Fruit fly (Drosophila melanogaster) whole organism, embryonic: Measurements from ENCODE around the gene Fancl.

Source experiments
- Atf3 ChIP-seq: fragments of 200-800 bp; sonication (Bioruptor generic); optimal IDR thresholded peaks from 3 replicates; lab custom pipeline; 2016; ENCODE audit warnings: missing biosample characterization, missing genetic modification characterization
- C15 ChIP-seq: fragments of 200-800 bp; sonication (Bioruptor generic); IDR thresholded peaks from 3 replicates; pipeline ENCODE4 v1.3.6; 2022; ENCODE audit warnings: missing biosample characterization, missing genetic modification characterization
- CG1024 ChIP-seq: fragments of 200-800 bp; sonication (Bioruptor generic); IDR thresholded peaks from 2 replicates; pipeline ENCODE4 v1.3.6; 2022; ENCODE audit warnings: missing biosample characterization, missing genetic modification characterization
- CG12155 ChIP-seq: fragments of 200-800 bp; sonication (Bioruptor generic); optimal IDR thresholded peaks from 3 replicates; lab custom pipeline; 2016; ENCODE audit warnings: missing biosample characterization, missing genetic modification characterization
- CG1233 ChIP-seq: fragments of 200-800 bp; sonication (Bioruptor generic); optimal IDR thresholded peaks from 4 replicates; lab custom pipeline; 2018; ENCODE audit warnings: missing biosample characterization, mild to moderate bottlenecking, missing genetic modification characterization
- CG14710 ChIP-seq: fragments of 200-800 bp; sonication (Bioruptor generic); optimal IDR thresholded peaks from 3 replicates; lab custom pipeline; 2019; ENCODE audit warnings: missing biosample characterization, mild to moderate bottlenecking, missing genetic modification characterization, moderate library complexity
- CG15696 ChIP-seq: fragments of 200-800 bp; sonication (Bioruptor generic); optimal IDR thresholded peaks from 2 replicates; lab custom pipeline; 2019; ENCODE audit warnings: missing biosample characterization, mild to moderate bottlenecking, missing genetic modification characterization, moderate library complexity
- CG1832 ChIP-seq: fragments of 200-800 bp; sonication (Bioruptor generic); optimal IDR thresholded peaks from 2 replicates; lab custom pipeline; 2017; ENCODE audit warnings: missing biosample characterization, mild to moderate bottlenecking, missing genetic modification characterization, inconsistent platforms
- CG18764 ChIP-seq: fragments of 200-800 bp; sonication (Bioruptor generic); optimal IDR thresholded peaks from 3 replicates; lab custom pipeline; 2016; ENCODE audit warnings: missing biosample characterization, missing genetic modification characterization
- CG2116 ChIP-seq: fragments of 200-800 bp; sonication (Bioruptor generic); optimal IDR thresholded peaks from 3 replicates; lab custom pipeline; 2018; ENCODE audit warnings: missing biosample characterization, mild to moderate bottlenecking, missing genetic modification characterization
- CG4707 ChIP-seq: fragments of 200-800 bp; sonication (Bioruptor generic); optimal IDR thresholded peaks from 2 replicates; lab custom pipeline; 2018; ENCODE audit warnings: missing biosample characterization, mild to moderate bottlenecking, missing genetic modification characterization, moderate library complexity
- CG4730 ChIP-seq: fragments of 200-800 bp; sonication (Bioruptor generic); IDR thresholded peaks from 2 replicates; pipeline ENCODE4 v1.3.6; 2022; ENCODE audit warnings: missing biosample characterization, missing genetic modification characterization
- CG6765 ChIP-seq: fragments of 200-800 bp; sonication (Bioruptor generic); optimal IDR thresholded peaks from 3 replicates; lab custom pipeline; 2017; ENCODE audit warnings: missing biosample characterization, mild to moderate bottlenecking, missing genetic modification characterization
- CG6854 ChIP-seq: fragments of 200-800 bp; sonication (Bioruptor generic); optimal IDR thresholded peaks from 3 replicates; lab custom pipeline; 2017; ENCODE audit warnings: missing biosample characterization, mild to moderate bottlenecking, missing genetic modification characterization
- CG7556 ChIP-seq: fragments of 200-800 bp; sonication (Bioruptor generic); optimal IDR thresholded peaks from 2 replicates; lab custom pipeline; 2017; ENCODE audit warnings: missing biosample characterization, mild to moderate bottlenecking, missing genetic modification characterization
- CG8281 ChIP-seq: fragments of 200-800 bp; sonication (Bioruptor generic); optimal IDR thresholded peaks from 2 replicates; lab custom pipeline; 2018; ENCODE audit warnings: missing biosample characterization, mild to moderate bottlenecking, missing genetic modification characterization, moderate library complexity
- CG8290 ChIP-seq, 3 experiments: fragments of 200-800 bp; sonication (Bioruptor generic); optimal IDR thresholded peaks; 2 replicates each; lab custom pipeline; 2016 to 2019; ENCODE audit warnings: missing biosample characterization in 3 of 3, missing genetic modification characterization in 3 of 3, mild to moderate bottlenecking in 2 of 3, moderate library complexity in 1 of 3
- CG9797 ChIP-seq: fragments of 200-800 bp; sonication (Bioruptor generic); optimal IDR thresholded peaks from 3 replicates; lab custom pipeline; 2018; ENCODE audit warnings: missing biosample characterization, mild to moderate bottlenecking, missing genetic modification characterization
- CTCF ChIP-seq: fragments of 200-800 bp; sonication (Bioruptor generic); optimal IDR thresholded peaks from 2 replicates; lab custom pipeline; 2017; ENCODE audit warnings: missing biosample characterization, mild to moderate bottlenecking, missing genetic modification characterization, moderate library complexity
- Deaf1 ChIP-seq: fragments of 200-800 bp; optimal IDR thresholded peaks from 3 replicates; lab custom pipeline; 2019; ENCODE audit warnings: missing biosample characterization, mild to moderate bottlenecking, missing genetic modification characterization, moderate library complexity
- Dll ChIP-seq: fragments of 200-800 bp; sonication (Bioruptor generic); IDR thresholded peaks from 4 replicates; pipeline ENCODE4 v1.3.6; 2022; ENCODE audit warnings: missing biosample characterization, missing genetic modification characterization; ENCODE audit not compliant: partially characterized antibody
- Neu2 ChIP-seq: fragments of 200-800 bp; sonication (Bioruptor generic); optimal IDR thresholded peaks from 3 replicates; lab custom pipeline; 2016; ENCODE audit warnings: missing biosample characterization, missing genetic modification characterization, borderline replicate concordance
- Oaz ChIP-seq: fragments of 200-800 bp; sonication (Bioruptor generic); IDR thresholded peaks from 2 replicates; pipeline ENCODE4 v1.3.6; 2022; ENCODE audit warnings: missing biosample characterization, missing genetic modification characterization
- Scr ChIP-seq: fragments of 200-800 bp; sonication (Bioruptor generic); IDR thresholded peaks from 2 replicates; pipeline ENCODE4 v1.3.6; 2022; ENCODE audit warnings: missing biosample characterization, missing genetic modification characterization; ENCODE audit not compliant: partially characterized antibody
- ara ChIP-seq: fragments of 200-800 bp; sonication (Bioruptor generic); IDR thresholded peaks from 2 replicates; pipeline ENCODE4 v1.3.6; 2022; ENCODE audit warnings: missing biosample characterization, missing genetic modification characterization
- ato ChIP-seq: fragments of 200-800 bp; sonication (Bioruptor generic); IDR thresholded peaks from 2 replicates; pipeline ENCODE4 v1.3.6; 2022; ENCODE audit warnings: missing biosample characterization, missing genetic modification characterization; ENCODE audit not compliant: partially characterized antibody
- caup ChIP-seq: fragments of 200-800 bp; sonication (Bioruptor generic); optimal IDR thresholded peaks from 3 replicates; lab custom pipeline; 2017; ENCODE audit warnings: missing biosample characterization, mild to moderate bottlenecking, missing genetic modification characterization, moderate library complexity; ENCODE audit not compliant: severe bottlenecking
- ci ChIP-seq: fragments of 200-800 bp; sonication (Bioruptor generic); IDR thresholded peaks from 3 replicates; pipeline ENCODE4 v1.3.6; 2022; ENCODE audit warnings: missing biosample characterization, missing genetic modification characterization
- croc ChIP-seq: fragments of 200-800 bp; sonication (Bioruptor generic); conservative IDR thresholded peaks from 3 replicates; pipeline ENCODE4 v1.3.6; 2022; ENCODE audit warnings: missing biosample characterization, missing genetic modification characterization
- cwo ChIP-seq: fragments of 200-800 bp; sonication (Bioruptor generic); optimal IDR thresholded peaks from 3 replicates; lab custom pipeline; 2017; ENCODE audit warnings: missing biosample characterization, missing genetic modification characterization, mild to moderate bottlenecking, moderate library complexity, missing genetic modification reagents
- dan ChIP-seq: fragments of 200-800 bp; sonication (Bioruptor generic); IDR thresholded peaks from 2 replicates; pipeline ENCODE4 v1.3.6; 2022; ENCODE audit warnings: missing biosample characterization, missing genetic modification characterization
- ems ChIP-seq: fragments of 200-800 bp; sonication (Bioruptor generic); optimal IDR thresholded peaks from 3 replicates; lab custom pipeline; 2016; ENCODE audit warnings: missing biosample characterization, missing genetic modification characterization
- esg ChIP-seq: fragments of 200-800 bp; sonication (Bioruptor generic); conservative IDR thresholded peaks from 2 replicates; pipeline ENCODE4 v1.3.6; 2022; ENCODE audit warnings: missing biosample characterization, missing genetic modification characterization
- ewg ChIP-seq: fragments of 200-800 bp; sonication (Bioruptor generic); optimal IDR thresholded peaks from 3 replicates; lab custom pipeline; 2017; ENCODE audit warnings: mild to moderate bottlenecking, missing biosample characterization, missing genetic modification reagents, missing genetic modification characterization
- fd102C ChIP-seq: fragments of 200-800 bp; sonication (Bioruptor generic); optimal IDR thresholded peaks from 2 replicates; lab custom pipeline; 2018; ENCODE audit warnings: missing biosample characterization, mild to moderate bottlenecking, missing genetic modification characterization, moderate library complexity
- fd96Cb ChIP-seq: fragments of 200-800 bp; sonication (Bioruptor generic); optimal IDR thresholded peaks from 2 replicates; lab custom pipeline; 2018; ENCODE audit warnings: missing biosample characterization, mild to moderate bottlenecking, missing genetic modification characterization, moderate library complexity
- hkb ChIP-seq, 2 experiments: fragments of 200-800 bp in 1 of 2; fragments of >200 bp in 1 of 2; sonication (Bioruptor generic) in 1 of 2; IDR thresholded peaks in 1 of 2; optimal IDR thresholded peaks in 1 of 2; 2 replicates each; pipeline versions ENCODE4 v1.3.6 to Lab custom; 2017 to 2022; ENCODE audit warnings: missing biosample characterization in 1 of 2, missing genetic modification characterization in 1 of 2
- kay ChIP-seq: fragments of 200-800 bp; sonication (Bioruptor generic); optimal IDR thresholded peaks from 2 replicates; lab custom pipeline; 2016; ENCODE audit warnings: missing biosample characterization, missing genetic modification characterization
- kni ChIP-seq: fragments of 200-800 bp; sonication (Bioruptor generic); optimal IDR thresholded peaks from 3 replicates; lab custom pipeline; 2017; ENCODE audit warnings: mild to moderate bottlenecking, missing biosample characterization, missing genetic modification reagents, missing genetic modification characterization
- onecut ChIP-seq: fragments of 200-800 bp; sonication (Bioruptor generic); IDR thresholded peaks from 2 replicates; pipeline ENCODE4 v1.3.6; 2022; ENCODE audit warnings: missing biosample characterization, missing genetic modification characterization
- p53 ChIP-seq: fragments of 200-800 bp; sonication (Bioruptor generic); optimal IDR thresholded peaks from 2 replicates; lab custom pipeline; 2016; ENCODE audit warnings: missing biosample characterization, missing genetic modification characterization
- psq ChIP-seq: fragments of 200-800 bp; sonication (Bioruptor generic); optimal IDR thresholded peaks from 2 replicates; lab custom pipeline; 2017; ENCODE audit warnings: missing biosample characterization, missing genetic modification characterization
- pum ChIP-seq: fragments of 200-800 bp; sonication (Bioruptor generic); optimal IDR thresholded peaks from 2 replicates; lab custom pipeline; 2016; ENCODE audit warnings: missing biosample characterization, missing genetic modification characterization
- pzg ChIP-seq: fragments of 200-800 bp; sonication (Bioruptor generic); optimal IDR thresholded peaks from 3 replicates; lab custom pipeline; 2018; ENCODE audit warnings: missing biosample characterization, mild to moderate bottlenecking, missing genetic modification characterization, moderate library complexity
- row ChIP-seq: fragments of 200-800 bp; sonication (Bioruptor generic); IDR thresholded peaks from 3 replicates; pipeline ENCODE4 v1.3.6; 2022; ENCODE audit warnings: missing biosample characterization, missing genetic modification characterization
- schlank ChIP-seq: fragments of 200-800 bp; sonication (Bioruptor generic); optimal IDR thresholded peaks from 2 replicates; lab custom pipeline; 2018; ENCODE audit warnings: missing biosample characterization, mild to moderate bottlenecking, missing genetic modification characterization
- scrt ChIP-seq: fragments of 200-800 bp; sonication (Bioruptor generic); optimal IDR thresholded peaks from 2 replicates; lab custom pipeline; 2018; ENCODE audit warnings: missing biosample characterization, mild to moderate bottlenecking, missing genetic modification characterization, moderate library complexity
- shn ChIP-seq: fragments of 200-800 bp; sonication (Bioruptor generic); optimal IDR thresholded peaks from 3 replicates; lab custom pipeline; 2016; ENCODE audit warnings: missing biosample characterization, missing genetic modification characterization
- slbo ChIP-seq: fragments of 200-800 bp; sonication (Bioruptor generic); IDR thresholded peaks from 2 replicates; pipeline ENCODE4 v1.3.6; 2022; ENCODE audit warnings: missing biosample characterization, missing genetic modification characterization
- tio ChIP-seq: fragments of 200-800 bp; sonication (Bioruptor generic); optimal IDR thresholded peaks from 2 replicates; lab custom pipeline; 2017; ENCODE audit warnings: missing biosample characterization, missing genetic modification characterization, inconsistent platforms

Gene Fancl

dm6 chr3R:10034995-10035446, 17.6 kb downstream of the Fancl start (continued):
- no peak for TF ChIP-seq CG4730 (GFP tag; lab: Robert Waterston, UW)
- no peak for TF ChIP-seq schlank (tag; lab: Kevin White, UChicago)
- TF ChIP-seq cwo (GFP tag; lab: Kevin White, UChicago) = no peak
- peak; percentile 80 for TF ChIP-seq kni
- no peak for TF ChIP-seq CG14710 (tag; lab: Kevin White, UChicago)
- no peak for TF ChIP-seq CG1233 (GFP tag; lab: Kevin White, UChicago)
- no peak for TF ChIP-seq ems (GFP tag; lab: Kevin White, UChicago)
- peak; percentile 35 for TF ChIP-seq CG8281 (tag; lab: Kevin White, UChicago)
- no peak for TF ChIP-seq CG6765 (GFP tag; lab: Kevin White, UChicago)
- TF ChIP-seq row (GFP tag; lab: Robert Waterston, UW) = 0 out of 3 replicates have a peak, but pooled peaks have one; percentile 9
- no peak for TF ChIP-seq esg (GFP tag; lab: Robert Waterston, UW)
- no peak for TF ChIP-seq CG7556 (GFP tag; lab: Kevin White, UChicago)
- no peak for TF ChIP-seq CTCF (GFP tag; lab: Kevin White, UChicago)
- no peak for TF ChIP-seq ato (GFP tag; lab: Robert Waterston, UW)
- TF ChIP-seq CG15696 (tag; lab: Kevin White, UChicago) = no peak
- no peak for TF ChIP-seq CG1024 (GFP tag; lab: Robert Waterston, UW)
- no peak for TF ChIP-seq CG18764
- TF ChIP-seq Neu2 (GFP tag; lab: Kevin White, UChicago) = no peak
- TF ChIP-seq CG2116 (GFP tag; lab: Kevin White, UChicago) = no peak
- TF ChIP-seq CG12155 = no peak
- TF ChIP-seq Oaz (GFP tag; lab: Robert Waterston, UW) = no peak
- TF ChIP-seq CG1832 (GFP tag; lab: Kevin White, UChicago) = no peak
- TF ChIP-seq hkb (optimal IDR thresholded peaks at IDR 0.05; lab: Kevin White, UChicago) = no peak
- 0 out of 2 replicates have a peak, but pooled peaks have one; percentile 8 for TF ChIP-seq hkb (GFP tag; IDR thresholded peaks at IDR 0.05; lab: Robert Waterston, UW)
- no peak for TF ChIP-seq caup (GFP tag; lab: Kevin White, UChicago)
- no peak for TF ChIP-seq p53 (GFP tag; lab: Kevin White, UChicago)
- no peak for TF ChIP-seq Scr (GFP tag; lab: Robert Waterston, UW)
- TF ChIP-seq ewg (GFP tag; lab: Kevin White, UChicago) = peak; percentile 24
- TF ChIP-seq scrt = no peak
- TF ChIP-seq dan (GFP tag; lab: Robert Waterston, UW) = no peak
- no peak for TF ChIP-seq shn (GFP tag; lab: Kevin White, UChicago)
- no peak for TF ChIP-seq C15 (GFP tag; lab: Robert Waterston, UW)
- TF ChIP-seq onecut (GFP tag; lab: Robert Waterston, UW) = no peak
- 0 out of 4 replicates have a peak, but pooled peaks have one; percentile 17 for TF ChIP-seq Dll (GFP tag; lab: Robert Waterston, UW)
- TF ChIP-seq ci (GFP tag; lab: Robert Waterston, UW) = no peak
- TF ChIP-seq Deaf1 (tag; lab: Kevin White, UChicago) = peak; percentile 65
- peak; percentile 80 for TF ChIP-seq kay (GFP tag; lab: Kevin White, UChicago)
- TF ChIP-seq pzg (GFP tag; lab: Kevin White, UChicago) = no peak
- no peak for TF ChIP-seq ara (GFP tag; lab: Robert Waterston, UW)
- TF ChIP-seq CG8290 (GFP tag; optimal IDR thresholded peaks at IDR 0.05; lab: Kevin White, UChicago) = no peak
- peak in 1 of 2 experiments; percentile 6 for TF ChIP-seq CG8290 (tag; optimal IDR thresholded peaks at IDR 0.05; lab: Kevin White, UChicago)
- TF ChIP-seq CG6854 (GFP tag; lab: Kevin White, UChicago) = no peak
- no peak for TF ChIP-seq Atf3
- no peak for TF ChIP-seq CG9797
- TF ChIP-seq fd102C (GFP tag; lab: Kevin White, UChicago) = no peak
- no peak for TF ChIP-seq fd96Cb (tag; lab: Kevin White, UChicago)
- no peak for TF ChIP-seq tio (GFP tag; lab: Kevin White, UChicago)
- TF ChIP-seq croc (GFP tag; lab: Robert Waterston, UW) = no peak
- no peak for TF ChIP-seq slbo
- TF ChIP-seq pum (GFP tag; lab: Kevin White, UChicago) = no peak
- TF ChIP-seq CG4707 (GFP tag; lab: Kevin White, UChicago) = no peak
- no peak for TF ChIP-seq psq (GFP tag; lab: Kevin White, UChicago)
